Worm (Caenorhabditis elegans) whole organism, dauer: ENCODE measurements around the gene str-141.

ENCODE experiments used
- unc-62 ChIP-seq: sonication (generic microtip); optimal IDR thresholded peaks from 2 replicates; lab custom pipeline; 2017; ENCODE audit warnings: missing biosample characterization, missing genetic modification reagents, missing genetic modification characterization

Gene str-141

DNA sequence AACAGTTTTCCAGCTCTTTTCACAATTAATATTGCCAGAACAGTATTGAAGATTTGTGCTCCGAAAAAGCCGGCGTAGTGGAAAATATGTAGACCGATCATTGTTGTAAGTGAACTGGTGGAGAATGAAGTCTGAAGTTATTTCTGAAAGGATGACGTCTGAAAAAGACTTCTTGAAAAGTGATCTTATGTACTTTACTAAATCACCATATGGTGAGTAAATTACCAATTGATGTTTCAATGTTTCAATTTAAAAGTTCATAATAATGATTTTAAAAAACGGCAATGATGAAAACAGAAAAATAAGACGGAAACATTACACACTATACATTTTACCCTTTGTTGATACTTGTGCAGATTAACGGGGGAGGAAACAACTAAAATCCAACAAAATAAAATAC lies at the start of gene str-141:
str-141 (minus strand) TSS at position 101 of the 400 bp plus-strand sequence.
- no peak for TF ChIP-seq unc-62

DNA sequence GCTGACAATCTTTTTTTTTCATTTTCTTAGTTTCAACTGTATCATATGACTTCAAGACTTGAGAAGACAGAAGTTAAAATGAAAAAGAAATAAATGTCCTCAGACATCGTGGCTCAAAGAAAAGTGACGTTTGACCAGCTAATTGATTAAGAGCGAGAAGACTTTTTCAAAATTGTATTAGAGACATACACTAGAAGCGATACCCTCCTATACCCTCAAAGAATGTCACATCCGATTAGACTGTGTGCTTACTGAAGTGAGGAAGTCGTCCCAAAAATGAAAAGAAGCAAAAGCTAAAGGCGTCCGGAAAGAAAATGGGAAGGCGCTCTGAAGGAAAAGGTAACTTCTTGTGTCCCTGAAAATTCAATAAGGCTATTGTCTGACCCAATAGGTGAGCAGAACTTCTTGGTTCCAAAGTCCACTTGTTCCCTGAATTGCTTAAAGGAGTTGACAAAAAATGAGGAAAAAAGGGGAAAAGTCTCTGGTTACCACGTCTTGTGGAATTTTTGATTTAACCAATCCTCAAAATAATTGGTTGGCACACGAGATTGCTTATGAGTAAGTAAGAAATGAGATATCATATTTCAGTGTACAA lies 48.8 kb upstream of the str-141 start:
- no peak for TF ChIP-seq unc-62

DNA sequence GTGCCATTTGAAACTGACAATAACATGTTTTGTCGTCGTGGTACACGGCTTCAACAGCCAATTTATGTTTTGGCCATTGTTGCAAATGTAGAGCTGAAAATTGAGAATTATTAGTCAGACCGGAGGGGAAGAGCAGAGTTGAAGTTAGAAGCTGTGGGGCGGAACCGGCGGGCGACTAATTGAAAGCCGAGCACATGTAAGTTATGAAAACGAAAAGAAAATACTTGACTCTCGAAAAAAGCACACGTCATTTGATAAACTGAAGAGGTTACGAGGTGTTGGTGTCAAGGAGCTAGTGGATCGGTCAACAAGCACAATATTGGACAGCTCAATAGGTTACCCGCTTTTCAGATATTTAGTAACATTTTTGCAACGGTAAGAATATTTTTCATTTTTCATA lies 42.5 kb upstream of the str-141 start, which contains the start of gene dop-5:
dop-5 (minus strand) TSS at position 101 of the 400 bp plus-strand sequence.
- TF ChIP-seq unc-62, result no peak

DNA sequence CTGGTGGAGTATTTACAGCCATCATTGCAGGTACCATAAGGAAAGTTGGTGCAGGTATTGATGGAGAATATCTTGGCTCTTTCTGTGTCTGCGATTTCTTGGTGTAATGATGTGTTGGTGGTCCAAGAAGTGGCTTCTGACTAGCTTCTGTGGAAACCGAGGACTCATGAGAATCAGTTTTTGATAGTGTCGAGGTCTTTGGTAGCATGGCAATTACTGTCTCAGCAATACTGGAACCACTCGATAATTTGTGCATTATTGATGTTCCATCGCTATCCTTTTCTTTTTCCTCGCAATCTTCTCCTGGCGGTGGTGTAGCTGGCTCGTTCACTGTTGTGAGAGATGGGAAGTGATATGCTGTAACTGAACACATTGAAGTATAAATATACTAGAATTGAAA lies 40.0 kb upstream of the str-141 start:
- TF ChIP-seq unc-62, result no peak

DNA sequence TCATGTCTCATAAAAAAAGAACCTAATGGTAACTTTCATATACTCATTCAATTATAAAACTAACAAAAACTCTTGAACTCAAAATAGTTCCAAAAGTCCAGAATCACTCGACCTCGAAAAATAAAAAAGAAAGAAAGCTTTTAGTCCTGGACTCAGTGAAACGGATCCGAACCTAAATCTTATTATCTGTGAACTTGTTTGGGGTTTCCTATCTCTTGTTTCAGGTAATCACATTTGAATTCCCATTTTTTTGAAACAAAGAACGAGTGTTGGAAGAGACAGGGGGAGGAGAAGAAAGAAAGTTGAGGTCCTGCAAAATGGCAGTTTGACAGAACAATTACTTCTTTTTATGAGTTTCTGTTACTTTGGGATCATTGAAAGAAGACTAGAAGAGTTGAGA lies 30.6 kb upstream of the str-141 start:
- no peak for TF ChIP-seq unc-62

DNA sequence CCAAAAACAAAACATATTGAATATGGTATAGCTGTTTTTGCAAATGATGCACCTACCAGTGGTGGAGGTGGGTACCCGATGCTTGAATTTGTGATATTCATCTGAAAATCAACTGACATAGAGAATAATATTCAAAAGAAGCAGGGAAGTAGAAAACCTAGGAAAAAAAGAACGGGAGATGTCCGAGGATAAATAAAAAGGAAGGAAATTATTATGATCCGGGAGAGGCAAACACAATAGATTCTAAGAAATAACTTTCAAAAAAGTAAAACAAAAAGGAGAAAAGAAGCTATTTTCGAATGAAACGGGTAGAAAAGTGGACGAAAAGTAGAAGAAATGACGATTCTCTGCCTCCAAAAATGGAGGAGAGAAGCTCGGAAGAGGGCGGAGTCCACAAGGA lies 29.3 kb upstream of the str-141 start, which contains the start of gene npr-25:
npr-25 (minus strand) TSS at position 101 of the 400 bp plus-strand sequence.
- no peak for TF ChIP-seq unc-62

DNA sequence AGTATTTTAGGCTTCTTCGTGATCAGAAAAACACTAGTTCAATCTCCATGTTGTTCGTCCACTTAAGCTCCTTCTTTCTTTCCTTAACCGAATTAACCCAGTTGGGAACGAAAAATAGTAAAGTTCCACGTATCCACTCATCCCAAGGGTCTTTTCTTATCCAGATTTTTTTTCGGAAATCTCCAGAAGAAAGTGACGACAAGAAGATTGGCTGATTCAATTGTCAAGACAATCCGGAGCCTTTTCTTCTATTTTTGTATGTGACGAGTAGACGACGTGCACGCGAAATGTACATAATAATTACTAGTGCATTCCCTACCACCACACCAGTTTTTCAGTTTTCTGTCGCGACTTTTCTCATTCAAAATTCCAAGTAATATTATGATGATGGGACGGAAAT lies 27.6 kb upstream of the str-141 start:
- TF ChIP-seq unc-62, result no peak

DNA sequence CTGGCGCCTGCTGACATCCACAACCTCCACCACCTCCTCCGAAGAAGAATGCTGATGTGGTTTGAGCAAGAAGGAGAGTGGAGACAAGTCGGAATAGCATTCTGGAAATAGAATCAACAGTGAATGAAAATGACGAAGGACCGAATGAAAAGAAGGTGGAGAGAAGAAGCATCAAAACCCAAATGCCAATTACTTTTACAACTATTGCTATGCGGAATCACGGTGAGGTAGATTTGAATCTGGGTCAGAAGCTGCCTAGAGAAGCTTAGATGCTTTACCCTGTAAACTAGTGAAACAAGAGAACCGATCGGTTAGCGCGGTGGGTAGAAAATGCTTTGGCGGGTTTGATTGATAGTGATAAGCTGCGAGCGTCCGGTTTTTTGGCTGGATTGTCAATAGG lies 23.3 kb upstream of the str-141 start, which contains the start of gene grl-7:
grl-7 (minus strand) TSS at position 101 of the 400 bp plus-strand sequence.
- no peak for TF ChIP-seq unc-62

DNA sequence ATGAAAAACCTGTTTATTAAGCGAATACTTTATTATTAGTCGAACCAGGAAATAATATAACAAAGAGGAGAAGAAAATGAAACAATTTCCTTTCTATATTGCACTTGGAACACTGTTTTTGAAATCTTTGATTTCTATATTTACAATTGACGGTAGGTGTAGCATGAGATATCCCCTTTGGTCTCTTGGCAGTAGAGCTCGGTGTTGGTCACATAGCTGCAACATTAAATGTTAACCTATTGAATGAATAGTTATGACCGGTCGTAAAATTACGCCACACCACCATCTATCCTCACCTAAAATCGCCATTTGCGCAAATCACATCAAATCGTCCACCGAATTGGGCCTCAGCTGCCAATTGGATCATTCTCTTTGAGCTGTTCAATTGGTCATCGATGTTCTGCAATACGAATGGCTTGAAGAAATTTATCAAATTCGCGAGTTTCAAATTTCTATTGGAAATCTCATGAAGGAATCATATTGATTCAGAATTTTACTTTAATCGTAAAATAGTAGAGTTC lies 21.3 kb upstream of the str-141 start:
- TF ChIP-seq unc-62, result no peak

DNA sequence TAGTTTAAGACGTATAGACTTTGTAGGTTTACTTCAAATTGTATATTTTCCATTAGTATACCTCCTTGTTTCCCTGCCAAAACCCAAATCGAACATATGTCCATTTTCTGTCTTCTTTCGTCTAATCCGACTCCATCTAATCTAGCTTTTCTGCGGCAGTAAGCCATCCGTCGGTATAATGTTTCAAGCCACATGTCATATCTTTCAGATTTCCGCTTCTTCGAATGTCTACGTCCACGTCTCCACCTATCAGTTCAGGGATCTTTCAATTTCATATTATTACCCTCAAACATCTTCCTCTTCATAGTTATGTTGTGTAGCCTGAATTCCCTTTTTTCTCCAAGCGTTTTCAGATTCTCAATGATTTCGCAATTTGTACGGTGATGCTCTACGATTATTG lies 20.5 kb upstream of the str-141 start:
- no peak for TF ChIP-seq unc-62

DNA sequence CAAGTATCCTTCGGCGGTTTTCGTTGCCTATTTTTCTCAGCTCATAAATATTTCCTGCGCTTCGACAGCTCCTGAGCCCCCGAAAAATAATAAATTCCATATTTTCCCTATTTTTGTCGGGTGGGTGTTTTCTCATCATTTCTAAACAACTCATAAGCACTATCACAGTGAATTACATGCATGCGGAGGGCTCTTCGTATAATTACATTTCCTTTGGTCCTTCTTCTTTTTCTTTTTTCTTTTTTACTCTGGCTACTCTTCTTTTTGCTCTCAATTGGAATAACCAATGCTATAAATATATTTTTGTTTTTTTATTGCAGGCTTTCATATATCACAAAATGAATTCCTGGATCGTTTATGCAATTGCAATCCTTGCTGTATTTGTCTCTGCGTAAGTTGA lies 18.3 kb upstream of the str-141 start, which contains the start of gene T02E9.5:
T02E9.5 (plus strand) TSS at position 321 of the 400 bp plus-strand sequence.
- no peak for TF ChIP-seq unc-62

DNA sequence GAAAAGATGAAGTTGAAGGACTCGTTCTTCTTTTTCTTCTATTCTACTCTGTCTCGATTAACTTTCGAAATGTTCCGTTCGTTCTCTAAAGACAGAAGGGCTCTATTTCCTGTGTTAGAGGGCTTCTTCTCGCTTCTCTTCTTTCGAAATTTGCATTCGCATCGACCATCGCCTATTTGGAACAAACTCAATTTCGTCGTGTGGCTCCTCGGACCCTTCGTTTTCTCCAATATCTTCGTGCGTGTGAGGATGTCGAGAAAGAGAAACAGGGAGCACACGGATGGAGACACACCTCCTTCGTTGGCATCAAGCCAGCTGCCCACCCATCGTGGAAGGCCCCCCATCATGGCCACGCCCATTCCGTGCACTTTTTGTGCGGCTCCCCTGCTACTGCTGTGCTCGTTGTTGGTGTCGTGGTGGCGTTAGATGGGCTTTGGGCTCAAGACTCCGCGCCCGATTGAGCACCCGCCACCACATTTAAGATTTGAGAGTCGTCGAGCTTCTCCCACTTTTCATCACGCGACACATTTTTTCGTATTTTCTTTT lies 17.6 kb upstream of the str-141 start:
- TF ChIP-seq unc-62, result no peak

DNA sequence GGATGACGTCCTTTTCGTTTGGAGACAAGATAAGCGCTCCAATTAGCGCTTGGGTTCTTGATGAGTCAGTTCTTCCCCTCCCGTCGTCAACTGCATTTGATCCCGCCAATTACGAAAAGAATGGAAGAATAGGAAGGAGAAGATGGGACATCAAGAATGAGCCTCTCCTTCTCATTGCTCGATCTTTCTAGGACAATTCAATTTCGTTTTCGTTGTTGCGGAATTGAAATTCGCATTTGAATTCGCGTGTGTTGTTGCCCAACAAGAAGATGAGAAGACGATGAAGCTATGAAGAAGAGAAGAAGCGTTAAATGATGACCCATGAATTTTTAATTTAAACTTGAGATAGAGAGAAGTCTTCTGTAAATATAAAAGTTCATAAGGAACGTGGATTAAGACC lies 13.3 kb upstream of the str-141 start:
- no peak for TF ChIP-seq unc-62

DNA sequence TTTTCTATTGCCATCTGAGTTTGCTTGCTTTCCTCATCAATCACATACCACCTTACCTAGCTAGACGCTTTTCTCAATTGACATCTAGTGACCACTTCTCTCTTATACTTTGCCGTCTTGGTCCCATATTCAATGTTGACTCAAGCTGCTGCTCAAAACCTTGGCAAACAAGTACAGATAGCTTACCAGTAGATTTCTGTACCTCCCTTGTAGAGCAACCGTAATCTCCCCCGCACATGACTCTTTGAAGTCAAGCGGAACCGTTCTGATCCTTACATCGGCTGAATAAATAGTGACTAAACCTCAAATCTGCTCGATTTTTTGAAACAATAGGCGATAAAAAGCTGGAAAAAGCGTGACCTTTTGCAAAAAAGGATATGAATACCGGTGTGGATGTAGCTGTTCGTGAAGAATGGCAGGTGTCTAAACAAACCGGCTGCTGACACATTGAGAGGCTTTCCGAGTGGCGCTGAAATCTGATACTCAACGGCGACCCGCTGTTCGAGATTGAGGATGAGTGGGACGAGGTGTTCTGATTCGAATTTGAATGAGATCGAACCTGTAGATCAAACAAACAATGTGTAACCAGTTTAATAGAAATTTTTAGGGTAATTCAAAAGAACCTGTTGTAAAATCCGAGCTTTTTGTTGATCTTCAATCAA lies 12.3 kb upstream of the str-141 start:
- TF ChIP-seq unc-62, result no peak

DNA sequence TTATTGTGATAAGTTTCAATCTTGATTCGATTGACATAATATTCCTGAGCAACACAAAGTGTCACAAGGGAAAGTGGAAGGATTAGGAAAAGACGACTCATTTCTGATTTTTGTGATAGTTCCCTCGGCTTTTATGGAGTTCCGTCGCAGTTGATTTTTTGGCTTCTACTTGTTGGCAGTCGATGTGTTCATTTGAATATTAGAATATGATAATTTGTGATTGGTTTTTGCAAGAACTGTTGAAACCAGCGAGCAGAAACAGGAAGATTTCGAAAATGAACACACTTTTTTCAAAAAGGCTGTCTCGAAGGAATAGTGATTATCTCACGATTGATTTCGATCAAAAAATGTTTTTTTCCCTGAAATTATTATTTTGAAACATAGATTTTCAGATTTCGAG lies 10.6 kb upstream of the str-141 start, which contains the start of gene T02E9.6:
T02E9.6 (minus strand) TSS at position 101 of the 400 bp plus-strand sequence.
- no peak for TF ChIP-seq unc-62

DNA sequence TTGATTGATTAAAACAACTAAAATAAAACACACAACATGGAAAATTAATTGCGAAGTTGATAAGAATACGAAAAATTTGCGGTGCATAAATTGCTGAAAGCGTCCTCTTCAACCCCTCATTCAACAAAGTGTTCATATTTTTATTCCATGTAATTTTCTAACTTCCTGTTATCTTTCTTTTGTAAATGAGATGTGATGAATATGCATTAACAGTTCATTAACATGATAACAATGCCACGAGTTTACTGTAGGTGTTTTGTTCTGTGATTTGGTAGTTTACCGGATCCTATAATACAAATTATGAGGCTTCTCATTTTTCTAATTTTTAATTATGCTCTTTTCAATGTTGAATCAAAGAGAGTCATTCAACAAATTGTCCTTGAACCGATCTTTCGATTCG lies 5.5 kb upstream of the str-141 start, which contains the start of gene F47G9.6:
F47G9.6 (plus strand) TSS at position 301 of the 400 bp plus-strand sequence.
- no peak for TF ChIP-seq unc-62

DNA sequence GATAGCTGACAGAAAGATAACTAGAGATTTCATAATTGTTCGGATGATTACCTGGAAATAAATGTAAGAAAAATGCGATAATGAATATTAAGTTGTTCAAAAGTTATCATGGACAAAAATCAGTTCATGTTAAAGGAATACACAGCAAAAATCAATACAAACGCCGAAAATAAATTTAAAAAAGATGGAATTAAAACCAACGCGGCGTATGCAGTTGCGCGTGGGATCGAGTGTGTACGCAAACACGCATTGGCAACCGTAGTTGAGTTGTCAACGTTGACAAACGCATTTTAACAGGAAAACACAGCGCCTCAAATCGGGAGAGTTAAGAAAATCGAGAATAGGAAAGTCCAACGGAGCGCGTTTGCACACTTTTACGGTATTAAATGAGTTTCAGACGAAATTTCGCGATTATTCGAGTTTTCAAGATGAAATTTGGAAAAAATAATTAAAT lies 3.3 kb upstream of the str-141 start, which contains the start of gene tmed-10:
tmed-10 (minus strand) TSS at position 51 of the 454 bp plus-strand sequence.
- no peak for TF ChIP-seq unc-62
